Worm (Caenorhabditis elegans): ENCODE data around the gene T26A8.4.

T26A8.4 gene

ce11 chrIV:8428492-8428891, 4.2 kb downstream of the T26A8.4 start (continued):
- TF ChIP-seq nhr-77 (tag; optimal IDR thresholded peaks at IDR 0.05) (peak; percentile 65), C16A3.4 (tag; optimal IDR thresholded peaks at IDR 0.05) (no peak), elt-2 (tag; optimal IDR thresholded peaks at IDR 0.05) (peak; percentile 84), sup-37 (GFP tag; optimal IDR thresholded peaks at IDR 0.05) (peak; percentile 78), nhr-47 (tag; optimal IDR thresholded peaks at IDR 0.05) (peak; percentile 92), unc-62 (GFP tag; optimal IDR thresholded peaks at IDR 0.05) (no peak), F16B12.6 (tag; optimal IDR thresholded peaks at IDR 0.05) (no peak), nhr-76 (tag; optimal IDR thresholded peaks at IDR 0.05) (no peak), ceh-88 (GFP tag; IDR thresholded peaks at IDR 0.05) (peak; percentile 73; the same call in 1 of the 2 replicates), mep-1 (tag; optimal IDR thresholded peaks at IDR 0.05) (peak; percentile 76), fkh-10 (GFP tag; optimal IDR thresholded peaks at IDR 0.05) (no peak), unc-86 (tag; optimal IDR thresholded peaks at IDR 0.05) (peak; percentile 69), ceh-82 (tag; optimal IDR thresholded peaks at IDR 0.05) (peak; percentile 71 to 78 (median 71)), pax-3 (tag; optimal IDR thresholded peaks at IDR 0.05) (peak; percentile 44), ces-1 (GFP tag; optimal IDR thresholded peaks at IDR 0.05) (no peak), aly-2 (tag; optimal IDR thresholded peaks at IDR 0.05) (peak; percentile 74), mdl-1 (tag; optimal IDR thresholded peaks at IDR 0.05) (peak in 1 of 2 experiments; percentile 53), zag-1 (tag; optimal IDR thresholded peaks at IDR 0.05) (no peak), nhr-237 (tag; optimal IDR thresholded peaks at IDR 0.05) (peak; percentile 31), egl-27 (tag; optimal IDR thresholded peaks at IDR 0.05) (peak; percentile 11 to 54), efl-1 (optimal IDR thresholded peaks at IDR 0.05) (peak; percentile 68 to 73), efl-1 (GFP tag; optimal IDR thresholded peaks at IDR 0.05 in 1 of 2) (peak; percentile 52 to 97), nhr-20 (tag; optimal IDR thresholded peaks at IDR 0.05) (peak; percentile 91), sptf-1 (tag; optimal IDR thresholded peaks at IDR 0.05) (no peak), nhr-11 (tag; optimal IDR thresholded peaks at IDR 0.05) (peak; percentile 44), C04F5.9 (tag; optimal IDR thresholded peaks at IDR 0.05) (peak; percentile 63), rnt-1 (tag; optimal IDR thresholded peaks at IDR 0.05) (peak; percentile 93), sox-4 (tag; optimal IDR thresholded peaks at IDR 0.05) (peak; percentile 44), nhr-71 (tag; optimal IDR thresholded peaks at IDR 0.05) (peak; percentile 95), fkh-4 (tag; optimal IDR thresholded peaks at IDR 0.05; ENCODE audit: borderline replicate concordance) (no peak), ama-1 (optimal IDR thresholded peaks at IDR 0.05) (peak; percentile 92), grh-1 (GFP tag; IDR thresholded peaks at IDR 0.05) (peak; percentile 87), lsy-2 (tag; optimal IDR thresholded peaks at IDR 0.05) (peak; percentile 84 to 87), blmp-1 (tag; optimal IDR thresholded peaks at IDR 0.05) (peak; percentile 71), hpl-2 (GFP tag; optimal IDR thresholded peaks at IDR 0.05) (peak; percentile 77), nhr-19 (GFP tag; conservative IDR thresholded peaks at IDR 0.05) (peak; percentile 92), nhr-85 (tag) (peak; percentile 98), fkh-8 (tag; optimal IDR thresholded peaks at IDR 0.05) (peak; percentile 76), pag-3 (tag; optimal IDR thresholded peaks at IDR 0.05; ENCODE audit: borderline replicate concordance, insufficient read depth) (no peak), nhr-28 (tag; optimal IDR thresholded peaks at IDR 0.05) (no peak), mef-2 (tag; optimal IDR thresholded peaks at IDR 0.05) (no peak), tbx-2 (tag; optimal IDR thresholded peaks at IDR 0.05) (peak; percentile 85), unc-30 (tag; optimal IDR thresholded peaks at IDR 0.05) (no peak), ceh-63 (GFP tag; optimal IDR thresholded peaks at IDR 0.05) (no peak), lin-13 (GFP tag; optimal IDR thresholded peaks at IDR 0.05) (peak; percentile 61), efl-3 (GFP tag; optimal IDR thresholded peaks at IDR 0.05) (peak; percentile 20), pqm-1 (tag; optimal IDR thresholded peaks at IDR 0.05) (no peak), aha-1 (tag; optimal IDR thresholded peaks at IDR 0.05) (peak; percentile 12), nhr-90 (tag; optimal IDR thresholded peaks at IDR 0.05; ENCODE audit: poor library complexity) (peak; percentile 94), lin-14 (GFP tag; optimal IDR thresholded peaks at IDR 0.05) (peak; percentile 97), jun-1 (tag; optimal IDR thresholded peaks at IDR 0.05) (peak; percentile 68), ceh-90 (tag; optimal IDR thresholded peaks at IDR 0.05) (no peak), lin-39 (tag; optimal IDR thresholded peaks at IDR 0.05) (peak; percentile 63), Y116A8C.19 (tag; optimal IDR thresholded peaks at IDR 0.05; ENCODE audit: borderline replicate concordance) (no peak)

All from whole organism, L1 larva.